Fruit fly (Drosophila melanogaster) S2 (cell line): ENCODE measurements around the gene CG8289.

Experiments used
- CG8478 ChIP-seq: fragments of >200 bp; optimal IDR thresholded peaks from 2 replicates; lab custom pipeline; 2018
- CTCF ChIP-seq, 2 experiments: fragments of >200 bp; optimal IDR thresholded peaks; 2 replicates each; lab custom pipeline; 2018

CG8289 gene

dm6 chrX:17651216-17651997 lies 15.6 kb upstream of the CG8289 start:
- TF ChIP-seq CTCF (optimal IDR thresholded peaks at IDR 0.05; lab: Kevin White, UChicago) (no peak), CG8478 (no peak)

dm6 chrX:17640837-17641236 lies 5.0 kb upstream of the CG8289 start:
- TF ChIP-seq CG8478 (no peak), CTCF (optimal IDR thresholded peaks at IDR 0.05; lab: Kevin White, UChicago) (no peak)

- no peak for TF ChIP-seq CG8478
- no peak for TF ChIP-seq CTCF (optimal IDR thresholded peaks at IDR 0.05; lab: Kevin White, UChicago)
Observed at dm6 chrX:17631996-17632612, 3.7 kb downstream of the CG8289 start, which contains the start of the genes corolla and ND-24. TSS of gene corolla (minus strand) at chrX:17632047. TSS of gene ND-24 (plus strand) at chrX:17632089.

- TF ChIP-seq CG8478 (no peak), CTCF (optimal IDR thresholded peaks at IDR 0.05; lab: Kevin White, UChicago) (no peak)
Observed at dm6 chrX:17629317-17629716, 6.5 kb downstream of the CG8289 start, which contains the start of gene CG8326. TSS of gene CG8326 (minus strand) at chrX:17629492.

dm6 chrX:17627090-17627992 lies 8.5 kb downstream of the CG8289 start, which contains the start of gene stas:
TSS of gene stas (minus strand) at chrX:17627895.
- TF ChIP-seq CTCF (optimal IDR thresholded peaks at IDR 0.05; lab: Kevin White, UChicago): no peak
- TF ChIP-seq CG8478: no peak

dm6 chrX:17625833-17626232 lies 10.0 kb downstream of the CG8289 start:
- no peak for TF ChIP-seq CTCF (optimal IDR thresholded peaks at IDR 0.05; lab: Kevin White, UChicago)
- no peak for TF ChIP-seq CG8478

dm6 chrX:17624983-17625401 lies 10.9 kb downstream of the CG8289 start:
- TF ChIP-seq CG8478 (no peak), CTCF (optimal IDR thresholded peaks at IDR 0.05; lab: Kevin White, UChicago) (no peak)

dm6 chrX:17624223-17624982 lies 11.4 kb downstream of the CG8289 start:
- TF ChIP-seq CTCF (optimal IDR thresholded peaks at IDR 0.05; lab: Kevin White, UChicago) (no peak), CG8478 (no peak)

dm6 chrX:17622187-17622586 lies 13.7 kb downstream of the CG8289 start:
- TF ChIP-seq CTCF (optimal IDR thresholded peaks at IDR 0.05; lab: Kevin White, UChicago): no peak
- no peak for TF ChIP-seq CG8478

dm6 chrX:17611455-17611854 lies 24.4 kb downstream of the CG8289 start:
- TF ChIP-seq CG8478 (no peak), CTCF (optimal IDR thresholded peaks at IDR 0.05; lab: Kevin White, UChicago) (no peak)

dm6 chrX:17602466-17602865 lies 33.4 kb downstream of the CG8289 start:
- TF ChIP-seq CG8478 (no peak), CTCF (optimal IDR thresholded peaks at IDR 0.05; lab: Kevin White, UChicago) (no peak)

dm6 chrX:17599330-17599729 lies 36.5 kb downstream of the CG8289 start, which contains the start of gene X11L:
TSS of gene X11L (plus strand) at chrX:17599608.
- TF ChIP-seq CTCF (optimal IDR thresholded peaks at IDR 0.05; lab: Kevin White, UChicago) (no peak), CG8478 (no peak)

- no peak for TF ChIP-seq CTCF (optimal IDR thresholded peaks at IDR 0.05; lab: Kevin White, UChicago)
- no peak for TF ChIP-seq CG8478
Observed at dm6 chrX:17597622-17598021, 38.2 kb downstream of the CG8289 start.

- TF ChIP-seq CTCF (optimal IDR thresholded peaks at IDR 0.05; lab: Kevin White, UChicago) (no peak), CG8478 (no peak)
Observed at dm6 chrX:17595822-17596221, 40.0 kb downstream of the CG8289 start.
